Fruit fly (Drosophila melanogaster) whole organism, embryonic: ENCODE results near the gene CG3408.

Experiments
- Atf6 ChIP-seq: fragments of 200-800 bp; sonication (Bioruptor generic); IDR thresholded peaks from 2 replicates; pipeline ENCODE4 v1.3.6; 2022; ENCODE audit warnings: missing biosample characterization, missing genetic modification characterization
- CG10274 ChIP-seq: fragments of 200-800 bp; sonication (Bioruptor generic); optimal IDR thresholded peaks from 3 replicates; lab custom pipeline; 2017; ENCODE audit warnings: missing biosample characterization, mild to moderate bottlenecking, missing genetic modification characterization
- CG10366 ChIP-seq: fragments of 200-800 bp; sonication (Bioruptor generic); IDR thresholded peaks from 2 replicates; pipeline ENCODE4 v1.3.6; 2022; ENCODE audit warnings: missing biosample characterization, missing genetic modification characterization
- CG12236 ChIP-seq: fragments of 200-800 bp; sonication (Bioruptor generic); optimal IDR thresholded peaks from 2 replicates; lab custom pipeline; 2016; ENCODE audit warnings: missing biosample characterization, missing genetic modification characterization
- CG14050 ChIP-seq: fragments of 200-800 bp; sonication (Bioruptor generic); IDR thresholded peaks from 3 replicates; pipeline ENCODE4 v1.3.6; 2022; ENCODE audit warnings: missing biosample characterization, missing genetic modification characterization
- CG17568 ChIP-seq: fragments of 200-800 bp; sonication (Bioruptor generic); optimal IDR thresholded peaks from 2 replicates; lab custom pipeline; 2018; ENCODE audit warnings: missing biosample characterization, mild to moderate bottlenecking, missing genetic modification characterization, moderate library complexity
- CG2199 ChIP-seq: fragments of 200-800 bp; sonication (Bioruptor generic); IDR thresholded peaks from 3 replicates; pipeline ENCODE4 v1.3.6; 2022; ENCODE audit warnings: missing biosample characterization, missing genetic modification characterization
- CG30431 ChIP-seq: fragments of 200-800 bp; sonication (Bioruptor generic); optimal IDR thresholded peaks from 2 replicates; lab custom pipeline; 2017; ENCODE audit warnings: missing biosample characterization, missing genetic modification characterization
- CG31365 ChIP-seq: fragments of 200-800 bp; sonication (Bioruptor generic); optimal IDR thresholded peaks from 2 replicates; lab custom pipeline; 2018; ENCODE audit warnings: missing biosample characterization, mild to moderate bottlenecking, missing genetic modification characterization
- CG3163 ChIP-seq: fragments of 200-800 bp; sonication (Bioruptor generic); optimal IDR thresholded peaks from 3 replicates; lab custom pipeline; 2016; ENCODE audit warnings: missing biosample characterization, missing genetic modification characterization
- CG3281 ChIP-seq: fragments of 200-800 bp; sonication (Bioruptor generic); optimal IDR thresholded peaks from 3 replicates; lab custom pipeline; 2017; ENCODE audit warnings: missing biosample characterization, mild to moderate bottlenecking, missing genetic modification characterization
- CG4617 ChIP-seq: fragments of 200-800 bp; sonication (Bioruptor generic); optimal IDR thresholded peaks from 3 replicates; lab custom pipeline; 2016; ENCODE audit warnings: missing biosample characterization, missing genetic modification characterization, borderline replicate concordance
- CG5180 ChIP-seq: fragments of 200-800 bp; sonication (Bioruptor generic); optimal IDR thresholded peaks from 3 replicates; lab custom pipeline; 2017; ENCODE audit warnings: missing biosample characterization, missing genetic modification characterization, mild to moderate bottlenecking, moderate library complexity, missing genetic modification reagents
- CG5953 ChIP-seq: fragments of 200-800 bp; sonication (Bioruptor generic); IDR thresholded peaks from 2 replicates; pipeline ENCODE4 v1.3.6; 2022; ENCODE audit warnings: missing biosample characterization, missing genetic modification characterization
- CG8924 ChIP-seq: fragments of 200-800 bp; optimal IDR thresholded peaks from 3 replicates; lab custom pipeline; 2019; ENCODE audit warnings: missing biosample characterization, mild to moderate bottlenecking, missing genetic modification characterization, moderate library complexity
- CoRest ChIP-seq: fragments of 200-800 bp; sonication (Bioruptor generic); optimal IDR thresholded peaks from 3 replicates; lab custom pipeline; 2018; ENCODE audit warnings: missing biosample characterization, mild to moderate bottlenecking, missing genetic modification characterization, moderate library complexity
- Doc3 ChIP-seq: fragments of 200-800 bp; sonication (Bioruptor generic); IDR thresholded peaks from 3 replicates; pipeline ENCODE4 v1.3.6; 2022; ENCODE audit warnings: missing biosample characterization, missing genetic modification characterization; ENCODE audit not compliant: partially characterized antibody
- E2f1 ChIP-seq: fragments of 200-800 bp; sonication (Bioruptor generic); IDR thresholded peaks from 2 replicates; pipeline ENCODE4 v1.3.6; 2022; ENCODE audit warnings: missing biosample characterization, missing genetic modification characterization
- Gsc ChIP-seq: fragments of 200-800 bp; sonication (Bioruptor generic); IDR thresholded peaks from 2 replicates; pipeline ENCODE4 v1.3.6; 2022; ENCODE audit warnings: missing biosample characterization, missing genetic modification characterization
- Gug ChIP-seq: fragments of 200-800 bp; sonication (Bioruptor generic); IDR thresholded peaks from 4 replicates; pipeline ENCODE4 v1.3.6; 2022; ENCODE audit warnings: missing biosample characterization, missing genetic modification characterization
- HHEX ChIP-seq: fragments of 200-800 bp; sonication (Bioruptor generic); optimal IDR thresholded peaks from 3 replicates; lab custom pipeline; 2017; ENCODE audit warnings: missing biosample characterization, mild to moderate bottlenecking, missing genetic modification characterization, missing genetic modification reagents
- HLH4C ChIP-seq: fragments of 200-800 bp; sonication (Bioruptor generic); IDR thresholded peaks from 3 replicates; pipeline ENCODE4 v1.3.6; 2022; ENCODE audit warnings: missing biosample characterization, missing genetic modification characterization; ENCODE audit not compliant: partially characterized antibody
- HmgZ ChIP-seq: fragments of 200-800 bp; sonication (Bioruptor generic); optimal IDR thresholded peaks from 2 replicates; lab custom pipeline; 2018; ENCODE audit warnings: missing biosample characterization, mild to moderate bottlenecking, missing genetic modification characterization
- NC2β ChIP-seq: fragments of 200-800 bp; sonication (Bioruptor generic); optimal IDR thresholded peaks from 2 replicates; lab custom pipeline; 2016; ENCODE audit warnings: missing biosample characterization, missing genetic modification characterization
- Nf-YC ChIP-seq: fragments of 200-800 bp; optimal IDR thresholded peaks from 3 replicates; lab custom pipeline; 2019; ENCODE audit warnings: missing biosample characterization, mild to moderate bottlenecking, missing genetic modification characterization, moderate library complexity
- Oaz ChIP-seq: fragments of 200-800 bp; sonication (Bioruptor generic); IDR thresholded peaks from 2 replicates; pipeline ENCODE4 v1.3.6; 2022; ENCODE audit warnings: missing biosample characterization, missing genetic modification characterization
- Pdp1 ChIP-seq, 2 experiments: fragments of 200-800 bp; sonication (Bioruptor generic); optimal IDR thresholded peaks; 3 replicates each; lab custom pipeline; 2016; ENCODE audit warnings: missing biosample characterization in 2 of 2, missing genetic modification characterization in 2 of 2, mild to moderate bottlenecking in 1 of 2, moderate library complexity in 1 of 2
- Vsx1 ChIP-seq: fragments of 200-800 bp; sonication (Bioruptor generic); optimal IDR thresholded peaks from 2 replicates; lab custom pipeline; 2017; ENCODE audit warnings: missing biosample characterization, mild to moderate bottlenecking, missing genetic modification characterization, missing genetic modification reagents
- abd-A ChIP-seq: fragments of 200-800 bp; sonication (Bioruptor generic); optimal IDR thresholded peaks from 3 replicates; lab custom pipeline; 2019; ENCODE audit warnings: missing biosample characterization, mild to moderate bottlenecking, missing genetic modification characterization, moderate library complexity
- amos ChIP-seq: fragments of 200-800 bp; sonication (Bioruptor generic); IDR thresholded peaks from 2 replicates; pipeline ENCODE4 v1.3.6; 2022; ENCODE audit warnings: missing biosample characterization, missing genetic modification characterization; ENCODE audit not compliant: partially characterized antibody
- br ChIP-seq: fragments of >200 bp; optimal IDR thresholded peaks from 2 replicates; lab custom pipeline; 2017
- bsh ChIP-seq, 2 experiments: fragments of 200-800 bp; sonication (Bioruptor generic); optimal IDR thresholded peaks; 2 replicates each; lab custom pipeline; 2017 to 2018; ENCODE audit warnings: mild to moderate bottlenecking in 2 of 2, missing biosample characterization in 2 of 2, missing genetic modification characterization in 2 of 2, moderate library complexity in 1 of 2
- croc ChIP-seq: fragments of 200-800 bp; sonication (Bioruptor generic); conservative IDR thresholded peaks from 3 replicates; pipeline ENCODE4 v1.3.6; 2022; ENCODE audit warnings: missing biosample characterization, missing genetic modification characterization
- crp ChIP-seq, 2 experiments: fragments of 200-800 bp; sonication (Bioruptor generic); optimal IDR thresholded peaks; 2 replicates in 1 of 2; 3 replicates in 1 of 2; lab custom pipeline; 2017; ENCODE audit warnings: missing biosample characterization in 2 of 2, missing genetic modification characterization in 2 of 2, mild to moderate bottlenecking in 1 of 2, moderate library complexity in 1 of 2
- dysf ChIP-seq: fragments of 200-800 bp; sonication (Bioruptor generic); IDR thresholded peaks from 3 replicates; pipeline ENCODE4 v1.3.6; 2022; ENCODE audit warnings: missing biosample characterization, missing genetic modification characterization
- gem ChIP-seq: fragments of 200-800 bp; sonication (Bioruptor generic); optimal IDR thresholded peaks from 2 replicates; lab custom pipeline; 2019; ENCODE audit warnings: missing biosample characterization, mild to moderate bottlenecking, missing genetic modification characterization, moderate library complexity
- hkb ChIP-seq, 2 experiments: fragments of 200-800 bp in 1 of 2; fragments of >200 bp in 1 of 2; sonication (Bioruptor generic) in 1 of 2; IDR thresholded peaks in 1 of 2; optimal IDR thresholded peaks in 1 of 2; 2 replicates each; pipeline versions ENCODE4 v1.3.6 to Lab custom; 2017 to 2022; ENCODE audit warnings: missing biosample characterization in 1 of 2, missing genetic modification characterization in 1 of 2
- kni ChIP-seq: fragments of 200-800 bp; sonication (Bioruptor generic); optimal IDR thresholded peaks from 3 replicates; lab custom pipeline; 2017; ENCODE audit warnings: mild to moderate bottlenecking, missing biosample characterization, missing genetic modification reagents, missing genetic modification characterization
- lmd ChIP-seq: fragments of 200-800 bp; sonication (Bioruptor generic); IDR thresholded peaks from 2 replicates; pipeline ENCODE4 v1.3.6; 2022; ENCODE audit warnings: missing biosample characterization, missing genetic modification characterization
- peb ChIP-seq: fragments of 200-800 bp; sonication (Bioruptor generic); IDR thresholded peaks from 2 replicates; pipeline ENCODE4 v1.3.6; 2022; ENCODE audit warnings: missing biosample characterization, missing genetic modification characterization
- pros ChIP-seq: fragments of 200-800 bp; sonication (Bioruptor generic); optimal IDR thresholded peaks from 3 replicates; lab custom pipeline; 2019; ENCODE audit warnings: missing biosample characterization, mild to moderate bottlenecking, missing genetic modification characterization, moderate library complexity
- psq ChIP-seq: fragments of 200-800 bp; sonication (Bioruptor generic); optimal IDR thresholded peaks from 2 replicates; lab custom pipeline; 2017; ENCODE audit warnings: missing biosample characterization, missing genetic modification characterization
- repo ChIP-seq: fragments of 200-800 bp; sonication (Bioruptor generic); optimal IDR thresholded peaks from 2 replicates; lab custom pipeline; 2016; ENCODE audit warnings: missing biosample characterization, missing genetic modification characterization
- sisA ChIP-seq: fragments of 200-800 bp; sonication (Bioruptor generic); IDR thresholded peaks from 2 replicates; pipeline ENCODE4 v1.3.6; 2022; ENCODE audit warnings: missing biosample characterization, missing genetic modification characterization
- stc ChIP-seq: fragments of 200-800 bp; sonication (Bioruptor generic); IDR thresholded peaks from 2 replicates; pipeline ENCODE4 v1.3.6; 2022; ENCODE audit warnings: missing biosample characterization, missing genetic modification characterization
- twi ChIP-seq: fragments of 200-800 bp; optimal IDR thresholded peaks from 2 replicates; lab custom pipeline; 2019; ENCODE audit warnings: missing biosample characterization, mild to moderate bottlenecking, missing genetic modification characterization, moderate library complexity
- unpg ChIP-seq: fragments of 200-800 bp; sonication (Bioruptor generic); optimal IDR thresholded peaks from 3 replicates; lab custom pipeline; 2018; ENCODE audit warnings: missing biosample characterization, mild to moderate bottlenecking, missing genetic modification characterization, moderate library complexity
- zfh2 ChIP-seq: fragments of 200-800 bp; sonication (Bioruptor generic); optimal IDR thresholded peaks from 2 replicates; lab custom pipeline; 2016; ENCODE audit warnings: missing biosample characterization, missing genetic modification characterization

CG3408 gene

DNA sequence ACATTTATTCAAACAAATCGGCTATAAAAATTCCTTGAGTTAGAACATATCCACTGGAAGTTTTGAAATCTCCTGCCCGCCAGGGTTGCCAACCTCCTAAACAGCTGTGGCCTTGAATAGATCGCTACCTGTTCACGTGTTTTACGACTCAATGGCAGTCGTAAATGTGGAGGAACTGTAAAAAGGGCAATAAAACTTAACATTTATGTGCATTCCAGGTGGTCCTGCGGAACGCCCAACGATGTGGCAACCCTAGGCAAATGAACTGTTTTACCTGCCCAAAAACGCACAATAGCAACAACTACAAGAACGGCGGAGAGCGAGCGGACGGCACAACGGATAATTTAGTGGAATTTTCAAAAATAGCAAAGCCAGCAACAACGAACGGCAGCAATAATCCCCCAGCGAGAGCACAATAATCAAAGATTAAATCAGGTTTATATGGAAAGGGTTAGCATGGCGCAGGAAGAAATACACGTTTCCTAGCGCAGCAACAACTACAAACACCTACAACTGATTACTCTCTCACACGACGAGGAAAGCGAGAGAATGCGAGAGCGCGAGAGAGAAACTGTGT is 47.6 kb downstream of the CG3408 start (continued):
- TF ChIP-seq CG4617 (GFP tag; lab: Kevin White, UChicago) (no peak), Doc3 (no peak), CG31365 (no peak), hkb (optimal IDR thresholded peaks at IDR 0.05; lab: Kevin White, UChicago) (no peak), hkb (GFP tag; IDR thresholded peaks at IDR 0.05; lab: Robert Waterston, UW) (peak; percentile 69), gem (tag; lab: Kevin White, UChicago) (peak; percentile 18), sisA (GFP tag; lab: Robert Waterston, UW) (peak; percentile 41), Nf-YC (tag; lab: Kevin White, UChicago) (no peak), dysf (GFP tag; lab: Robert Waterston, UW) (peak; percentile 44; the same call in 1 of the 3 replicates), HmgZ (tag; lab: Kevin White, UChicago) (peak; percentile 19), HHEX (GFP tag; lab: Kevin White, UChicago) (no peak), CoRest (peak; percentile 5), Gsc (GFP tag; lab: Robert Waterston, UW) (0 out of 2 replicates have a peak, but pooled peaks have one; percentile 27), Gug (GFP tag; lab: Robert Waterston, UW) (peak; percentile 43; the same call in 1 of the 4 replicates), NC2β (GFP tag; lab: Kevin White, UChicago) (peak; percentile 1), CG10366 (peak; percentile 44; the same call in 1 of the 2 replicates), twi (tag; lab: Kevin White, UChicago) (peak; percentile 11), CG17568 (GFP tag; lab: Kevin White, UChicago) (peak; percentile 7), Oaz (GFP tag; lab: Robert Waterston, UW) (0 out of 2 replicates have a peak, but pooled peaks have one; percentile 19), unpg (GFP tag; lab: Kevin White, UChicago) (peak; percentile 47), CG3281 (GFP tag; lab: Kevin White, UChicago) (peak; percentile 53), Atf6 (GFP tag; lab: Robert Waterston, UW) (peak; percentile 36), CG5953 (GFP tag; lab: Robert Waterston, UW) (peak; percentile 58; the same call in 1 of the 2 replicates), zfh2 (GFP tag; lab: Kevin White, UChicago) (peak; percentile 19), abd-A (tag; lab: Kevin White, UChicago) (peak; percentile 76), CG5180 (no peak), bsh (GFP tag; optimal IDR thresholded peaks at IDR 0.05; lab: Kevin White, UChicago) (peak in 1 of 2 experiments; percentile 62), HLH4C (GFP tag; lab: Robert Waterston, UW) (0 out of 3 replicates have a peak, but pooled peaks have one; percentile 18), repo (GFP tag; lab: Kevin White, UChicago) (no peak), psq (no peak), crp (GFP tag; optimal IDR thresholded peaks at IDR 0.05; lab: Kevin White, UChicago) (peak in 1 of 2 experiments; percentile 17), E2f1 (GFP tag; lab: Robert Waterston, UW) (peak; percentile 19; the same call in 1 of the 2 replicates), lmd (GFP tag; lab: Robert Waterston, UW) (peak; percentile 61), pros (GFP tag; lab: Kevin White, UChicago) (peak; percentile 73), CG10274 (peak; percentile 23), br (lab: Kevin White, UChicago) (no peak), CG14050 (GFP tag; lab: Robert Waterston, UW) (no peak), stc (GFP tag; lab: Robert Waterston, UW) (0 out of 2 replicates have a peak, but pooled peaks have one; percentile 27), Vsx1 (GFP tag; lab: Kevin White, UChicago) (no peak), Pdp1 (GFP tag; optimal IDR thresholded peaks at IDR 0.05; lab: Kevin White, UChicago) (peak in 1 of 2 experiments; percentile 3), kni (GFP tag; lab: Kevin White, UChicago) (peak; percentile 87), croc (GFP tag; lab: Robert Waterston, UW) (no peak), CG8924 (no peak), amos (GFP tag; lab: Robert Waterston, UW) (no peak), CG30431 (GFP tag; lab: Kevin White, UChicago) (peak; percentile 27), peb (GFP tag; lab: Robert Waterston, UW) (peak; percentile 12; the same call in 1 of the 2 replicates), CG2199 (GFP tag; lab: Robert Waterston, UW) (peak; percentile 73; the same call in 2 of the 3 replicates), CG12236 (GFP tag; lab: Kevin White, UChicago) (peak; percentile 5), CG3163 (no peak)
